Fruit fly (Drosophila melanogaster) whole organism, embryonic: ENCODE measurements around the gene ocn.

Source experiments
- CG10274 ChIP-seq: fragments of 200-800 bp; sonication (Bioruptor generic); optimal IDR thresholded peaks from 3 replicates; lab custom pipeline; 2017; ENCODE audit warnings: missing biosample characterization, mild to moderate bottlenecking, missing genetic modification characterization
- CG14860 ChIP-seq: fragments of 200-800 bp; sonication (Bioruptor generic); IDR thresholded peaks from 3 replicates; pipeline ENCODE4 v1.3.6; 2022; ENCODE audit warnings: missing biosample characterization, missing genetic modification characterization; ENCODE audit not compliant: partially characterized antibody
- CG16779 ChIP-seq: fragments of 200-800 bp; sonication (Bioruptor generic); IDR thresholded peaks from 2 replicates; pipeline ENCODE4 v1.3.6; 2022; ENCODE audit warnings: missing biosample characterization, missing genetic modification characterization
- CG17568 ChIP-seq: fragments of 200-800 bp; sonication (Bioruptor generic); optimal IDR thresholded peaks from 2 replicates; lab custom pipeline; 2018; ENCODE audit warnings: missing biosample characterization, mild to moderate bottlenecking, missing genetic modification characterization, moderate library complexity
- CG18764 ChIP-seq: fragments of 200-800 bp; sonication (Bioruptor generic); optimal IDR thresholded peaks from 3 replicates; lab custom pipeline; 2016; ENCODE audit warnings: missing biosample characterization, missing genetic modification characterization
- CG2116 ChIP-seq: fragments of 200-800 bp; sonication (Bioruptor generic); optimal IDR thresholded peaks from 3 replicates; lab custom pipeline; 2018; ENCODE audit warnings: missing biosample characterization, mild to moderate bottlenecking, missing genetic modification characterization
- CG31224 ChIP-seq: fragments of 200-800 bp; sonication (Bioruptor generic); IDR thresholded peaks from 2 replicates; pipeline ENCODE4 v1.3.6; 2022; ENCODE audit warnings: missing biosample characterization, missing genetic modification characterization
- CG31365 ChIP-seq: fragments of 200-800 bp; sonication (Bioruptor generic); optimal IDR thresholded peaks from 2 replicates; lab custom pipeline; 2018; ENCODE audit warnings: missing biosample characterization, mild to moderate bottlenecking, missing genetic modification characterization
- CG6791 ChIP-seq: fragments of 200-800 bp; sonication (Bioruptor generic); IDR thresholded peaks from 3 replicates; pipeline ENCODE4 v1.3.6; 2022; ENCODE audit warnings: missing biosample characterization, missing genetic modification characterization; ENCODE audit not compliant: partially characterized antibody
- CTCF ChIP-seq: fragments of 200-800 bp; sonication (Bioruptor generic); optimal IDR thresholded peaks from 2 replicates; lab custom pipeline; 2017; ENCODE audit warnings: missing biosample characterization, mild to moderate bottlenecking, missing genetic modification characterization, moderate library complexity
- Drgx ChIP-seq: fragments of 200-800 bp; sonication (Bioruptor generic); IDR thresholded peaks from 2 replicates; pipeline ENCODE4 v1.3.6; 2022; ENCODE audit warnings: missing biosample characterization, missing genetic modification characterization
- Ets65A ChIP-seq: fragments of 200-800 bp; sonication (Bioruptor generic); peaks from one replicate; lab custom pipeline; 2016; ENCODE audit warnings: missing biosample characterization, missing genetic modification characterization
- Ets97D ChIP-seq: fragments of 200-800 bp; sonication (Bioruptor generic); optimal IDR thresholded peaks from 3 replicates; lab custom pipeline; 2016; ENCODE audit warnings: missing biosample characterization, missing genetic modification characterization
- Kr ChIP-seq: fragments of 200-800 bp; sonication (Bioruptor generic); optimal IDR thresholded peaks from 2 replicates; lab custom pipeline; 2017; ENCODE audit warnings: missing biosample characterization, mild to moderate bottlenecking, missing genetic modification characterization
- MESR4 ChIP-seq: fragments of 200-800 bp; sonication (Bioruptor generic); optimal IDR thresholded peaks from 2 replicates; lab custom pipeline; 2018; ENCODE audit warnings: missing biosample characterization, mild to moderate bottlenecking, missing genetic modification characterization, moderate library complexity
- Pdp1 ChIP-seq, 2 experiments: fragments of 200-800 bp; sonication (Bioruptor generic); optimal IDR thresholded peaks; 3 replicates each; lab custom pipeline; 2016; ENCODE audit warnings: missing biosample characterization in 2 of 2, missing genetic modification characterization in 2 of 2, mild to moderate bottlenecking in 1 of 2, moderate library complexity in 1 of 2
- bcd ChIP-seq: fragments of 200-800 bp; sonication (Bioruptor generic); optimal IDR thresholded peaks from 2 replicates; lab custom pipeline; 2017; ENCODE audit warnings: missing biosample characterization, mild to moderate bottlenecking, missing genetic modification characterization
- bigmax ChIP-seq: fragments of 200-800 bp; sonication (Bioruptor generic); optimal IDR thresholded peaks from 2 replicates; lab custom pipeline; 2018; ENCODE audit warnings: missing biosample characterization, mild to moderate bottlenecking, missing genetic modification characterization
- bsh ChIP-seq, 2 experiments: fragments of 200-800 bp; sonication (Bioruptor generic); optimal IDR thresholded peaks; 2 replicates each; lab custom pipeline; 2017 to 2018; ENCODE audit warnings: mild to moderate bottlenecking in 2 of 2, missing biosample characterization in 2 of 2, missing genetic modification characterization in 2 of 2, moderate library complexity in 1 of 2
- ci ChIP-seq: fragments of 200-800 bp; sonication (Bioruptor generic); IDR thresholded peaks from 3 replicates; pipeline ENCODE4 v1.3.6; 2022; ENCODE audit warnings: missing biosample characterization, missing genetic modification characterization
- crp ChIP-seq, 2 experiments: fragments of 200-800 bp; sonication (Bioruptor generic); optimal IDR thresholded peaks; 2 replicates in 1 of 2; 3 replicates in 1 of 2; lab custom pipeline; 2017; ENCODE audit warnings: missing biosample characterization in 2 of 2, missing genetic modification characterization in 2 of 2, mild to moderate bottlenecking in 1 of 2, moderate library complexity in 1 of 2
- gcm ChIP-seq: fragments of 200-800 bp; sonication (Bioruptor generic); optimal IDR thresholded peaks from 2 replicates; lab custom pipeline; 2019; ENCODE audit warnings: missing biosample characterization, mild to moderate bottlenecking, missing genetic modification characterization, moderate library complexity
- gcm2 ChIP-seq: fragments of 200-800 bp; sonication (Bioruptor generic); optimal IDR thresholded peaks from 2 replicates; lab custom pipeline; 2016; ENCODE audit warnings: missing biosample characterization, missing genetic modification characterization
- lab ChIP-seq: fragments of 200-800 bp; sonication (Bioruptor generic); optimal IDR thresholded peaks from 3 replicates; lab custom pipeline; 2017; ENCODE audit warnings: missing biosample characterization, missing genetic modification characterization, mild to moderate bottlenecking, moderate library complexity, missing genetic modification reagents
- nau ChIP-seq: fragments of 200-800 bp; sonication (Bioruptor generic); optimal IDR thresholded peaks from 3 replicates; lab custom pipeline; 2017; ENCODE audit warnings: missing biosample characterization, mild to moderate bottlenecking, missing genetic modification characterization, missing genetic modification reagents
- nom ChIP-seq: fragments of 200-800 bp; sonication (Bioruptor generic); optimal IDR thresholded peaks from 2 replicates; lab custom pipeline; 2017; ENCODE audit warnings: missing biosample characterization, missing genetic modification characterization, mild to moderate bottlenecking, moderate library complexity, missing genetic modification reagents
- pfk ChIP-seq: fragments of 200-800 bp; sonication (Bioruptor generic); optimal IDR thresholded peaks from 2 replicates; lab custom pipeline; 2018; ENCODE audit warnings: missing biosample characterization, mild to moderate bottlenecking, missing genetic modification characterization, moderate library complexity
- pum ChIP-seq: fragments of 200-800 bp; sonication (Bioruptor generic); optimal IDR thresholded peaks from 2 replicates; lab custom pipeline; 2016; ENCODE audit warnings: missing biosample characterization, missing genetic modification characterization
- schlank ChIP-seq: fragments of 200-800 bp; sonication (Bioruptor generic); optimal IDR thresholded peaks from 2 replicates; lab custom pipeline; 2018; ENCODE audit warnings: missing biosample characterization, mild to moderate bottlenecking, missing genetic modification characterization
- sens ChIP-seq: fragments of 200-800 bp; sonication (Bioruptor generic); peaks from one replicate; lab custom pipeline; 2016; ENCODE audit warnings: missing biosample characterization, missing genetic modification characterization
- sqz ChIP-seq: fragments of 200-800 bp; sonication (Bioruptor generic); optimal IDR thresholded peaks from 3 replicates; lab custom pipeline; 2018; ENCODE audit warnings: missing biosample characterization, mild to moderate bottlenecking, missing genetic modification characterization
- sug ChIP-seq: fragments of 200-800 bp; optimal IDR thresholded peaks from 2 replicates; lab custom pipeline; 2019; ENCODE audit warnings: missing biosample characterization, mild to moderate bottlenecking, missing genetic modification characterization, moderate library complexity
- trh ChIP-seq: fragments of 200-800 bp; sonication (Bioruptor generic); optimal IDR thresholded peaks from 2 replicates; lab custom pipeline; 2016; ENCODE audit warnings: missing biosample characterization, missing genetic modification characterization
- z ChIP-seq: fragments of 200-800 bp; sonication (Bioruptor generic); IDR thresholded peaks from 3 replicates; pipeline ENCODE4 v1.3.6; 2022; ENCODE audit warnings: missing biosample characterization, missing genetic modification characterization

The ocn gene

dm6 chr3R:30014977-30015514 lies 22.5 kb downstream of the ocn start, which contains the start of gene CG7920 (continued):
- TF ChIP-seq CG2116 (peak; percentile 75), crp (GFP tag; optimal IDR thresholded peaks at IDR 0.05; lab: Kevin White, UChicago) (peak in 1 of 2 experiments; percentile 55), CG10274 (GFP tag; lab: Kevin White, UChicago) (peak; percentile 16), CG14860 (GFP tag; lab: Robert Waterston, UW) (peak; percentile 53; the same call in 2 of the 3 replicates), gcm2 (no peak), MESR4 (GFP tag; lab: Kevin White, UChicago) (peak; percentile 26), Kr (GFP tag; lab: Kevin White, UChicago) (peak; percentile 60), pum (GFP tag; lab: Kevin White, UChicago) (no peak), gcm (GFP tag; lab: Kevin White, UChicago) (peak; percentile 4), CG16779 (GFP tag; lab: Robert Waterston, UW) (no peak), z (GFP tag; lab: Robert Waterston, UW) (0 out of 3 replicates have a peak, but pooled peaks have one; percentile 53), CG31365 (tag; lab: Kevin White, UChicago) (no peak), CG31224 (no peak), pfk (GFP tag; lab: Kevin White, UChicago) (no peak)

DNA sequence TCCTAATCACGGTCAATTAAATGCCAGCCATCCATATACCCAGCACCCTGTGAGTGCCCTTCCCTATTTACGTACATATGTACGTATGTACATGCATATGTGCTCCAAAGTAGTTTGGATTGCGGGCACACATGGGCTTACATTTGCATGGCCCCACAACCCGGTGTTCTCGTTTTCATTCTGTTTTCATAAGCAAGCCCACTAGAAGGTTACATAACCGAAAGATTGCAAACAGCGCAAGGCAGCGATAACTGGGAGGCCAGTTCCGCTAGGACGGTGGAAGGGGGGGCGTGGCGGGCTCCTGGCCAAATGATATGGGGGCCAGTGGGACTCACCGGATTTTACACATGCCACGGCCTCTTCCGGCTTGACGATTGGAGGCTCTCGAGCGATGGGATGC lies 23.1 kb downstream of the ocn start:
- TF ChIP-seq Pdp1 (GFP tag; optimal IDR thresholded peaks at IDR 0.05; lab: Kevin White, UChicago) (peak in 1 of 2 experiments; percentile 91), CG6791 (GFP tag; lab: Robert Waterston, UW) (0 out of 3 replicates have a peak, but pooled peaks have one; percentile 8), nau (GFP tag; lab: Kevin White, UChicago) (no peak), bigmax (GFP tag; lab: Kevin White, UChicago) (no peak), bcd (no peak), ci (GFP tag; lab: Robert Waterston, UW) (peak; percentile 21; the same call in 1 of the 3 replicates), lab (GFP tag; lab: Kevin White, UChicago) (no peak), Ets97D (GFP tag; lab: Kevin White, UChicago) (no peak), trh (GFP tag; lab: Kevin White, UChicago) (no peak), sug (peak; percentile 31), CG17568 (GFP tag; lab: Kevin White, UChicago) (no peak), CG10274 (GFP tag; lab: Kevin White, UChicago) (no peak), schlank (tag; lab: Kevin White, UChicago) (no peak)

dm6 chr3R:30013909-30014308 lies 23.6 kb downstream of the ocn start:
- no peak for TF ChIP-seq CG18764
- TF ChIP-seq sqz (GFP tag; lab: Kevin White, UChicago), result no peak
- TF ChIP-seq bsh (GFP tag; optimal IDR thresholded peaks at IDR 0.05; lab: Kevin White, UChicago), result peak in 1 of 2 experiments; percentile 67
- TF ChIP-seq Ets65A (GFP tag; lab: Kevin White, UChicago), result peak; percentile 40
- TF ChIP-seq sens, result peak; percentile 33
- TF ChIP-seq nom (GFP tag; lab: Kevin White, UChicago), result peak; percentile 98
- TF ChIP-seq CTCF (GFP tag; lab: Kevin White, UChicago), result no peak
- peak; percentile 66 for TF ChIP-seq Drgx (GFP tag; lab: Robert Waterston, UW)
